Worm (Caenorhabditis elegans): ENCODE data around the gene C27B7.7.

Gene C27B7.7

DNA sequence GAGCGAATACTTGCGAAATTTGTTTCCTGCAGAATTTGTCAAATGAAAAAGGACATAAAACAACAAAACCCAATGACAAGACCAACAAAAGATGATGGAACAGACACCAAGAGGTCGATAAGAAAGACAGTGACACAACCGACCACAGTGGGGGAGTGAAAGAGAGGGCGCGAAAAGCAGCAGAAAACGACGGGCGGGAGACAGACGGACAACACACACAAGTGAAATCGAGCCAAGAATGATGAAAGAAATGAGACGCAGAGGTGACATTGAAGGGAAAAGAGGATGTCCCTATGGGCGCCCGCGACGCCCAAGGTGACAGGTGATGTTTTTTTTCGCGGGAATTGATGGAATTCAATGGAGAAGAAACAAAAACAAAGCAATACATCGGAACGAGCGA, 40.8 kb upstream of the C27B7.7 start (continued):
- TF ChIP-seq T07F8.4 (tag; optimal IDR thresholded peaks at IDR 0.05) = no peak
- TF ChIP-seq ZK185.1 (tag; optimal IDR thresholded peaks at IDR 0.05; ENCODE audit: poor library complexity, severe bottlenecking) = peak; percentile 17
- peak; percentile 90 for TF ChIP-seq dox-1 (GFP tag; IDR thresholded peaks at IDR 0.05)
- TF ChIP-seq repo-1 (tag; optimal IDR thresholded peaks at IDR 0.05) = no peak
- TF ChIP-seq F52B5.7 (tag; optimal IDR thresholded peaks at IDR 0.05) = no peak
- no peak for TF ChIP-seq zim-3 (tag; optimal IDR thresholded peaks at IDR 0.05)
- no peak for TF ChIP-seq mes-4 (tag; optimal IDR thresholded peaks at IDR 0.05)
- TF ChIP-seq egrh-3 (GFP tag; IDR thresholded peaks at IDR 0.05) = peak; percentile 29; the same call in 1 of the 2 replicates
- TF ChIP-seq nfya-2 (GFP tag; IDR thresholded peaks at IDR 0.05) = no peak
- TF ChIP-seq nfya-1 (tag; optimal IDR thresholded peaks at IDR 0.05; ENCODE audit: borderline replicate concordance, insufficient read depth) = no peak
- TF ChIP-seq ztf-28 (GFP tag; IDR thresholded peaks at IDR 0.05) = no peak
- no peak for TF ChIP-seq tlf-1 (GFP tag; optimal IDR thresholded peaks at IDR 0.05)
- TF ChIP-seq zfh-2 (GFP tag; conservative IDR thresholded peaks at IDR 0.05) = no peak; the same call in none of the 2 replicates
- TF ChIP-seq B0035.1 (tag; optimal IDR thresholded peaks at IDR 0.05) = no peak
- TF ChIP-seq attf-5 (GFP tag; optimal IDR thresholded peaks at IDR 0.05) = peak; percentile 63
- TF ChIP-seq hlh-26 (GFP tag; conservative IDR thresholded peaks at IDR 0.05) = no peak
- TF ChIP-seq cebp-2 (GFP tag; IDR thresholded peaks at IDR 0.05) = no peak
- no peak for TF ChIP-seq ceh-100 (GFP tag; IDR thresholded peaks at IDR 0.05)
- no peak for TF ChIP-seq F39B2.1 (GFP tag; IDR thresholded peaks at IDR 0.05)
- TF ChIP-seq let-607 (tag; optimal IDR thresholded peaks at IDR 0.05) = peak; percentile 74 to 90
- TF ChIP-seq sptf-2 (GFP tag; optimal IDR thresholded peaks at IDR 0.05) = no peak
- peak; percentile 68 for TF ChIP-seq ets-4 (GFP tag; optimal IDR thresholded peaks at IDR 0.05)
- peak; percentile 55; the same call in 1 of the 2 replicates for TF ChIP-seq cebp-1 (GFP tag; IDR thresholded peaks at IDR 0.05)
- peak; percentile 91 for TF ChIP-seq cebp-1 (tag; optimal IDR thresholded peaks at IDR 0.05)
- TF ChIP-seq B0261.1 (tag; optimal IDR thresholded peaks at IDR 0.05) = no peak
- TF ChIP-seq hrde-1 (tag; optimal IDR thresholded peaks at IDR 0.05; ENCODE audit: borderline replicate concordance) = no peak
- no peak for TF ChIP-seq egl-44 (GFP tag; IDR thresholded peaks at IDR 0.05)
- peak; percentile 55 for TF ChIP-seq B0336.3 (GFP tag; IDR thresholded peaks at IDR 0.05)
- TF ChIP-seq F22D6.2 (tag; optimal IDR thresholded peaks at IDR 0.05) = no peak
- TF ChIP-seq F57C9.4 (tag; optimal IDR thresholded peaks at IDR 0.05) = no peak
- TF ChIP-seq snpc-4 (GFP tag; optimal IDR thresholded peaks at IDR 0.05) = no peak
- peak in 2 of 4 experiments; percentile 30 to 41 for TF ChIP-seq snpc-4 (tag; optimal IDR thresholded peaks at IDR 0.05)
- TF ChIP-seq K11D2.4 (GFP tag; IDR thresholded peaks at IDR 0.05) = no peak
- TF ChIP-seq bed-2 (GFP tag; IDR thresholded peaks at IDR 0.05) = no peak
- TF ChIP-seq K12H6.12 (tag; optimal IDR thresholded peaks at IDR 0.05) = peak; percentile 45
- no peak for TF ChIP-seq rpc-1 (optimal IDR thresholded peaks at IDR 0.05)
- TF ChIP-seq rpc-1 (tag; optimal IDR thresholded peaks at IDR 0.05) = no peak
- no peak for TF ChIP-seq F10E7.11 (tag; optimal IDR thresholded peaks at IDR 0.05)
- TF ChIP-seq nhr-90 (tag; optimal IDR thresholded peaks at IDR 0.05) = peak; percentile 62
- peak; percentile 67 for TF ChIP-seq ztf-26 (tag; optimal IDR thresholded peaks at IDR 0.05)
- TF ChIP-seq F23B12.7 (tag; optimal IDR thresholded peaks at IDR 0.05; ENCODE audit: insufficient read depth) = peak; percentile 68
- no peak for TF ChIP-seq nhr-120 (GFP tag; IDR thresholded peaks at IDR 0.05)
- TF ChIP-seq rec-8 (tag; optimal IDR thresholded peaks at IDR 0.05) = no peak
- TF ChIP-seq lin-40 (tag; optimal IDR thresholded peaks at IDR 0.05) = peak; percentile 38
- TF ChIP-seq ztf-3 (GFP tag; optimal IDR thresholded peaks at IDR 0.05) = no peak
- no peak for TF ChIP-seq lir-1 (GFP tag; conservative IDR thresholded peaks at IDR 0.05)
- TF ChIP-seq madf-3 (GFP tag; IDR thresholded peaks at IDR 0.05) = no peak
- peak; percentile 16 for TF ChIP-seq athp-1 (tag; optimal IDR thresholded peaks at IDR 0.05)
- TF ChIP-seq mcd-1 (GFP tag; IDR thresholded peaks at IDR 0.05) = 0 out of 2 replicates have a peak, but pooled peaks have one; percentile 32
